Worm (Caenorhabditis elegans) whole organism, L4 larva: ENCODE measurements around the gene F02D10.6.

ENCODE experiments used
- lin-15B ChIP-seq: fragments of 150-350 bp; sonication (generic microtip); optimal IDR thresholded peaks from 3 replicates; lab custom pipeline; 2014; ENCODE audit warnings: missing biosample characterization, missing genetic modification characterization
- lir-3 ChIP-seq: sonication (generic microtip); optimal IDR thresholded peaks from 2 replicates; lab custom pipeline; 2016; ENCODE audit warnings: mild to moderate bottlenecking, missing genetic modification characterization, missing compliant biosample characterization
- php-3 ChIP-seq: fragments of 200-800 bp; sonication (Bioruptor generic); IDR thresholded peaks from 2 replicates; pipeline ENCODE4 v1.3.6; 2022; ENCODE audit warnings: missing genetic modification reagents, missing genetic modification characterization, missing compliant biosample characterization

ce11 chrX:13493762-13494161, 42.3 kb upstream of the F02D10.6 start:
- TF ChIP-seq lin-15B (tag; lab: Kevin White, UChicago) (no peak), php-3 (no peak), lir-3 (tag; lab: Kevin White, UChicago) (no peak)
